Fruit fly (Drosophila melanogaster): ENCODE data around the gene Uxs.
A peak's percentile ranks its signal among the peaks of the same experiment; 100 is the strongest.

The Uxs gene

dm6 chr3L:8159724-8160422 is 20.9 kb upstream of the Uxs start, which contains the start of gene CG43886 (continued):
- TF ChIP-seq CG17802 (tag; optimal IDR thresholded peaks at IDR 0.05) (no peak), Myb (GFP tag; optimal IDR thresholded peaks at IDR 0.05) (peak; percentile 99), Ets65A (GFP tag) (peak; percentile 72), CG8089 (GFP tag; optimal IDR thresholded peaks at IDR 0.05) (no peak), onecut (GFP tag; IDR thresholded peaks at IDR 0.05) (no peak), CG2712 (tag; optimal IDR thresholded peaks at IDR 0.05) (no peak), ind (GFP tag; optimal IDR thresholded peaks at IDR 0.05) (no peak), CG30431 (GFP tag; optimal IDR thresholded peaks at IDR 0.05) (no peak), bbx (GFP tag; IDR thresholded peaks at IDR 0.05; ENCODE audit: partially characterized antibody) (no peak), crp (GFP tag; optimal IDR thresholded peaks at IDR 0.05) (peak in 1 of 2 experiments; percentile 8), CG31365 (tag; optimal IDR thresholded peaks at IDR 0.05) (peak; percentile 88), cad (GFP tag; optimal IDR thresholded peaks at IDR 0.05) (no peak), CoRest (tag; optimal IDR thresholded peaks at IDR 0.05) (peak; percentile 21), CG7357 (GFP tag; IDR thresholded peaks at IDR 0.05) (no peak), rib (GFP tag; IDR thresholded peaks at IDR 0.05) (no peak), dmrt11E (tag; optimal IDR thresholded peaks at IDR 0.05) (no peak), Dp (GFP tag; optimal IDR thresholded peaks at IDR 0.05) (peak; percentile 41), fd96Cb (tag; optimal IDR thresholded peaks at IDR 0.05) (no peak), CG18011 (GFP tag; optimal IDR thresholded peaks at IDR 0.05) (peak; percentile 96), wek (GFP tag; optimal IDR thresholded peaks at IDR 0.05) (no peak), emc (GFP tag; optimal IDR thresholded peaks at IDR 0.05) (no peak), CG34224 (GFP tag; IDR thresholded peaks at IDR 0.05; ENCODE audit: partially characterized antibody) (no peak), sug (tag; optimal IDR thresholded peaks at IDR 0.05) (no peak), Nf-YC (tag; optimal IDR thresholded peaks at IDR 0.05) (no peak), CG8924 (tag; optimal IDR thresholded peaks at IDR 0.05) (no peak), CG12942 (GFP tag; optimal IDR thresholded peaks at IDR 0.05) (no peak), CG2129 (GFP tag; IDR thresholded peaks at IDR 0.05; ENCODE audit: partially characterized antibody) (no peak), Dref (GFP tag; IDR thresholded peaks at IDR 0.05) (no peak), esg (GFP tag; conservative IDR thresholded peaks at IDR 0.05) (no peak), cato (GFP tag; optimal IDR thresholded peaks at IDR 0.05; ENCODE audit: borderline replicate concordance) (no peak), fd102C (GFP tag; optimal IDR thresholded peaks at IDR 0.05) (no peak), z (GFP tag; IDR thresholded peaks at IDR 0.05) (no peak), gcm (GFP tag; optimal IDR thresholded peaks at IDR 0.05) (no peak), slp2 (GFP tag; optimal IDR thresholded peaks at IDR 0.05) (no peak), klu (GFP tag; IDR thresholded peaks at IDR 0.05) (no peak), Side (GFP tag; optimal IDR thresholded peaks at IDR 0.05) (no peak), B-H1 (GFP tag; IDR thresholded peaks at IDR 0.05) (no peak), CG14667 (GFP tag; IDR thresholded peaks at IDR 0.05) (no peak), ab (GFP tag; optimal IDR thresholded peaks at IDR 0.05) (no peak), CG10959 (GFP tag; IDR thresholded peaks at IDR 0.05) (no peak), CG3995 (GFP tag; optimal IDR thresholded peaks at IDR 0.05) (peak; percentile 6), CG1792 (GFP tag; optimal IDR thresholded peaks at IDR 0.05) (no peak), pan (optimal IDR thresholded peaks at IDR 0.05) (no peak), pan (GFP tag; optimal IDR thresholded peaks at IDR 0.05 in 1 of 2, IDR thresholded peaks at IDR 0.05 in 1 of 2) (no peak), Gug (GFP tag; IDR thresholded peaks at IDR 0.05) (no peak)

Measured in whole organism, embryonic.